Fruit fly (Drosophila melanogaster) whole organism, embryonic: ENCODE results near the gene crq.

Source experiments
- Asciz ChIP-seq: fragments of 200-800 bp; sonication (Bioruptor generic); optimal IDR thresholded peaks from 2 replicates; lab custom pipeline; 2017; ENCODE audit warnings: missing biosample characterization, mild to moderate bottlenecking, missing genetic modification characterization, missing genetic modification reagents
- CG10274 ChIP-seq: fragments of 200-800 bp; sonication (Bioruptor generic); optimal IDR thresholded peaks from 3 replicates; lab custom pipeline; 2017; ENCODE audit warnings: missing biosample characterization, mild to moderate bottlenecking, missing genetic modification characterization
- CG11456 ChIP-seq: fragments of 200-800 bp; sonication (Bioruptor generic); IDR thresholded peaks from 3 replicates; pipeline ENCODE4 v1.3.6; 2022; ENCODE audit warnings: missing biosample characterization, missing genetic modification characterization
- CG12219 ChIP-seq: fragments of 200-800 bp; sonication (Bioruptor generic); optimal IDR thresholded peaks from 3 replicates; lab custom pipeline; 2018; ENCODE audit warnings: missing biosample characterization, mild to moderate bottlenecking, missing genetic modification characterization
- CG12744 ChIP-seq: fragments of 200-800 bp; sonication (Bioruptor generic); optimal IDR thresholded peaks from 2 replicates; lab custom pipeline; 2016; ENCODE audit warnings: missing biosample characterization, missing genetic modification characterization
- CG13424 ChIP-seq: fragments of 200-800 bp; sonication (Bioruptor generic); optimal IDR thresholded peaks from 2 replicates; lab custom pipeline; 2019; ENCODE audit warnings: missing biosample characterization, mild to moderate bottlenecking, missing genetic modification characterization, moderate library complexity
- CG13894 ChIP-seq: fragments of 200-800 bp; sonication (Bioruptor generic); optimal IDR thresholded peaks from 3 replicates; lab custom pipeline; 2018; ENCODE audit warnings: missing biosample characterization, mild to moderate bottlenecking, missing genetic modification characterization, moderate library complexity
- CG15011 ChIP-seq: fragments of 200-800 bp; sonication (Bioruptor generic); optimal IDR thresholded peaks from 3 replicates; lab custom pipeline; 2018; ENCODE audit warnings: missing biosample characterization, mild to moderate bottlenecking, missing genetic modification characterization
- CG17186 ChIP-seq: fragments of 200-800 bp; sonication (Bioruptor generic); optimal IDR thresholded peaks from 3 replicates; lab custom pipeline; 2017; ENCODE audit warnings: missing biosample characterization, missing genetic modification reagents, missing genetic modification characterization
- CG1792 ChIP-seq: fragments of 200-800 bp; sonication (Bioruptor generic); optimal IDR thresholded peaks from 2 replicates; lab custom pipeline; 2016; ENCODE audit warnings: missing biosample characterization, missing genetic modification characterization
- CG30403 ChIP-seq: fragments of 200-800 bp; sonication (Bioruptor generic); optimal IDR thresholded peaks from 3 replicates; lab custom pipeline; 2016; ENCODE audit warnings: missing biosample characterization, missing genetic modification characterization
- CG3838 ChIP-seq: fragments of 200-800 bp; sonication (Bioruptor generic); optimal IDR thresholded peaks from 3 replicates; lab custom pipeline; 2016; ENCODE audit warnings: missing biosample characterization, missing genetic modification characterization
- CG3995 ChIP-seq: fragments of 200-800 bp; sonication (Bioruptor generic); optimal IDR thresholded peaks from 3 replicates; lab custom pipeline; 2016; ENCODE audit warnings: missing biosample characterization, missing genetic modification characterization
- CG6254 ChIP-seq: fragments of 200-800 bp; sonication (Bioruptor generic); optimal IDR thresholded peaks from 3 replicates; lab custom pipeline; 2017; ENCODE audit warnings: mild to moderate bottlenecking, missing biosample characterization, missing genetic modification reagents, missing genetic modification characterization
- CG6765 ChIP-seq: fragments of 200-800 bp; sonication (Bioruptor generic); optimal IDR thresholded peaks from 3 replicates; lab custom pipeline; 2017; ENCODE audit warnings: missing biosample characterization, mild to moderate bottlenecking, missing genetic modification characterization
- CG6813 ChIP-seq: fragments of 200-800 bp; sonication (Bioruptor generic); optimal IDR thresholded peaks from 2 replicates; lab custom pipeline; 2017; ENCODE audit warnings: missing biosample characterization, missing genetic modification characterization, mild to moderate bottlenecking, moderate library complexity, missing genetic modification reagents
- CG7928 ChIP-seq: fragments of 200-800 bp; sonication (Bioruptor generic); optimal IDR thresholded peaks from 2 replicates; lab custom pipeline; 2017; ENCODE audit warnings: missing biosample characterization, mild to moderate bottlenecking, missing genetic modification characterization
- CG8281 ChIP-seq: fragments of 200-800 bp; sonication (Bioruptor generic); optimal IDR thresholded peaks from 2 replicates; lab custom pipeline; 2018; ENCODE audit warnings: missing biosample characterization, mild to moderate bottlenecking, missing genetic modification characterization, moderate library complexity
- CG8478 ChIP-seq: fragments of >200 bp; optimal IDR thresholded peaks from 2 replicates; lab custom pipeline; 2018
- CG9932 ChIP-seq: fragments of 200-800 bp; sonication (Bioruptor generic); IDR thresholded peaks from 2 replicates; pipeline ENCODE4 v1.3.6; 2022; ENCODE audit warnings: missing biosample characterization, missing genetic modification characterization
- Camta ChIP-seq: fragments of 200-800 bp; sonication (Bioruptor generic); optimal IDR thresholded peaks from 2 replicates; lab custom pipeline; 2016; ENCODE audit warnings: missing biosample characterization, missing genetic modification characterization
- Kr ChIP-seq: fragments of 200-800 bp; sonication (Bioruptor generic); optimal IDR thresholded peaks from 2 replicates; lab custom pipeline; 2017; ENCODE audit warnings: missing biosample characterization, mild to moderate bottlenecking, missing genetic modification characterization
- Lpt ChIP-seq: fragments of >200 bp; optimal IDR thresholded peaks from 2 replicates; lab custom pipeline; 2018; ENCODE audit warnings: missing biosample characterization, missing genetic modification characterization
- MTF-1 ChIP-seq: fragments of 200-800 bp; sonication (Bioruptor generic); optimal IDR thresholded peaks from 2 replicates; lab custom pipeline; 2018; ENCODE audit warnings: missing biosample characterization, mild to moderate bottlenecking, missing genetic modification characterization, borderline replicate concordance
- Max ChIP-seq: fragments of 200-800 bp; sonication (Bioruptor generic); optimal IDR thresholded peaks from 2 replicates; lab custom pipeline; 2016; ENCODE audit warnings: missing biosample characterization, mild to moderate bottlenecking, missing genetic modification characterization
- Mrtf ChIP-seq: fragments of 200-800 bp; sonication (Bioruptor generic); IDR thresholded peaks from 3 replicates; pipeline ENCODE4 v1.3.6; 2022; ENCODE audit warnings: missing biosample characterization, missing genetic modification characterization
- Nf-YB ChIP-seq: fragments of 200-800 bp; sonication (Bioruptor generic); optimal IDR thresholded peaks from 3 replicates; lab custom pipeline; 2019; ENCODE audit warnings: missing biosample characterization, mild to moderate bottlenecking, missing genetic modification characterization, moderate library complexity
- NfI ChIP-seq: fragments of 200-800 bp; sonication (Bioruptor generic); optimal IDR thresholded peaks from 3 replicates; lab custom pipeline; 2018; ENCODE audit warnings: missing biosample characterization, mild to moderate bottlenecking, missing genetic modification characterization, moderate library complexity
- Stat92E ChIP-seq, 3 experiments: fragments of >200 bp in 2 of 3; fragments of 200-800 bp in 1 of 3; sonication (Bioruptor generic) in 1 of 3; optimal IDR thresholded peaks; 2 replicates each; lab custom pipeline; 2017 to 2019; ENCODE audit warnings: missing biosample characterization in 3 of 3, missing genetic modification characterization in 3 of 3, mild to moderate bottlenecking in 1 of 3, moderate library complexity in 1 of 3
- Tbp ChIP-seq: fragments of >200 bp; optimal IDR thresholded peaks from 2 replicates; lab custom pipeline; 2018; ENCODE audit warnings: missing biosample characterization, missing genetic modification characterization
- abd-A ChIP-seq: fragments of 200-800 bp; sonication (Bioruptor generic); optimal IDR thresholded peaks from 3 replicates; lab custom pipeline; 2019; ENCODE audit warnings: missing biosample characterization, mild to moderate bottlenecking, missing genetic modification characterization, moderate library complexity
- ase ChIP-seq: fragments of 200-800 bp; sonication (Bioruptor generic); IDR thresholded peaks from 3 replicates; pipeline ENCODE4 v1.3.6; 2022; ENCODE audit warnings: missing biosample characterization, missing genetic modification characterization
- croc ChIP-seq: fragments of 200-800 bp; sonication (Bioruptor generic); conservative IDR thresholded peaks from 3 replicates; pipeline ENCODE4 v1.3.6; 2022; ENCODE audit warnings: missing biosample characterization, missing genetic modification characterization
- dmrt99B ChIP-seq: fragments of 200-800 bp; sonication (Bioruptor generic); optimal IDR thresholded peaks from 2 replicates; lab custom pipeline; 2018; ENCODE audit warnings: missing biosample characterization, mild to moderate bottlenecking, missing genetic modification characterization, moderate library complexity
- fru ChIP-seq: fragments of >200 bp; optimal IDR thresholded peaks from 2 replicates; lab custom pipeline; 2017
- hb ChIP-seq: fragments of 200-800 bp; sonication (Bioruptor generic); IDR thresholded peaks from 3 replicates; pipeline ENCODE4 v1.3.6; 2022; ENCODE audit warnings: missing biosample characterization, missing genetic modification characterization; ENCODE audit not compliant: partially characterized antibody
- hkb ChIP-seq, 2 experiments: fragments of 200-800 bp in 1 of 2; fragments of >200 bp in 1 of 2; sonication (Bioruptor generic) in 1 of 2; IDR thresholded peaks in 1 of 2; optimal IDR thresholded peaks in 1 of 2; 2 replicates each; pipeline versions ENCODE4 v1.3.6 to Lab custom; 2017 to 2022; ENCODE audit warnings: missing biosample characterization in 1 of 2, missing genetic modification characterization in 1 of 2
- inv ChIP-seq: fragments of 200-800 bp; sonication (Bioruptor generic); IDR thresholded peaks from 2 replicates; pipeline ENCODE4 v1.3.6; 2022; ENCODE audit warnings: missing biosample characterization, missing genetic modification characterization; ENCODE audit not compliant: partially characterized antibody
- jumu ChIP-seq: fragments of 200-800 bp; sonication (Bioruptor generic); optimal IDR thresholded peaks from 3 replicates; lab custom pipeline; 2016; ENCODE audit warnings: missing biosample characterization, missing genetic modification characterization
- ken ChIP-seq: fragments of 200-800 bp; sonication (Bioruptor generic); IDR thresholded peaks from 3 replicates; pipeline ENCODE4 v1.3.6; 2022; ENCODE audit warnings: missing biosample characterization, missing genetic modification characterization
- klu ChIP-seq: fragments of 200-800 bp; sonication (Bioruptor generic); IDR thresholded peaks from 2 replicates; pipeline ENCODE4 v1.3.6; 2022; ENCODE audit warnings: missing biosample characterization, missing genetic modification characterization
- onecut ChIP-seq: fragments of 200-800 bp; sonication (Bioruptor generic); IDR thresholded peaks from 2 replicates; pipeline ENCODE4 v1.3.6; 2022; ENCODE audit warnings: missing biosample characterization, missing genetic modification characterization
- rib ChIP-seq: fragments of 200-800 bp; sonication (Bioruptor generic); IDR thresholded peaks from 2 replicates; pipeline ENCODE4 v1.3.6; 2022; ENCODE audit warnings: missing biosample characterization, missing genetic modification characterization
- row ChIP-seq: fragments of 200-800 bp; sonication (Bioruptor generic); IDR thresholded peaks from 3 replicates; pipeline ENCODE4 v1.3.6; 2022; ENCODE audit warnings: missing biosample characterization, missing genetic modification characterization
- scrt ChIP-seq: fragments of 200-800 bp; sonication (Bioruptor generic); optimal IDR thresholded peaks from 2 replicates; lab custom pipeline; 2018; ENCODE audit warnings: missing biosample characterization, mild to moderate bottlenecking, missing genetic modification characterization, moderate library complexity
- sim ChIP-seq: fragments of 200-800 bp; sonication (Bioruptor generic); IDR thresholded peaks from 2 replicates; pipeline ENCODE4 v1.3.6; 2022; ENCODE audit warnings: missing biosample characterization, missing genetic modification characterization
- tx ChIP-seq: fragments of 200-800 bp; sonication (Bioruptor generic); optimal IDR thresholded peaks from 2 replicates; lab custom pipeline; 2016; ENCODE audit warnings: missing biosample characterization, missing genetic modification characterization
- vfl ChIP-seq: fragments of 200-800 bp; sonication (Bioruptor generic); optimal IDR thresholded peaks from 2 replicates; lab custom pipeline; 2016; ENCODE audit warnings: missing biosample characterization, missing genetic modification characterization
- yki ChIP-seq: fragments of >200 bp; optimal IDR thresholded peaks from 3 replicates; lab custom pipeline; 2018
- zf30C ChIP-seq: fragments of 200-800 bp; sonication (Bioruptor generic); optimal IDR thresholded peaks from 3 replicates; lab custom pipeline; 2018; ENCODE audit warnings: missing biosample characterization, mild to moderate bottlenecking, missing genetic modification characterization

crq gene

DNA sequence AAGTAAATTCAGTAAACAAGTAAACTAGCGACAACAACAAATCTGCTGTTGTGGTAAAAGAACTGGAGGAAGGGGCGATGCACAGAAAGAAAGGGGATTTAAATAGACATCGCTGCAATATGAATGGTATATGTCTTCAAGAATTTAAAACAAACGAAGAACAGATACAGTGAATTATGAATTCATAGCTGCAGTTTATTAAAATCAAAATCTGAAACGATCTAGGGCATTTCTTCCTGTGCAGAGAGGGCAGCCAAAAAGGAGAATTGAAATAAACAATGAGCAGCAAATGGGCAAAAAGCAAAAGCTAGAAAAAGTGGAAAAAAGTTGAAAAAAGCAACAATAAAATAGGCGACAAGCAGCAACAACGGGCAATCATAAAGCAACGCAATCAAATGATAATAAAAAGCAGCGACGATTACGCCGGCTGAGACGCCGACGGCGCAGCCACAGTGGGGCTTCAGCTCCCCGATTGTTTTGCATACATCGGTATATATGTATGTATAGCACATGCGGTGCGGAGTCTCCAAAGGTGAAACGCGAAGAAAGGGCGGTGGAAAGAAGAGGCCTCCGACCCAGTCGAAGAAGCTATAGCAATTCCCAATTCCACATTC is 16.0 kb upstream of the crq start (continued):
- TF ChIP-seq Mrtf (GFP tag; lab: Robert Waterston, UW) (0 out of 3 replicates have a peak, but pooled peaks have one; percentile 42), fru (lab: Kevin White, UChicago) (no peak), Lpt (GFP tag; lab: Kevin White, UChicago) (no peak), CG6813 (GFP tag; lab: Kevin White, UChicago) (peak; percentile 75), zf30C (GFP tag; lab: Kevin White, UChicago) (peak; percentile 10), dmrt99B (tag; lab: Kevin White, UChicago) (peak; percentile 86), hb (GFP tag; lab: Robert Waterston, UW) (no peak), jumu (GFP tag; lab: Kevin White, UChicago) (peak; percentile 69), Camta (peak; percentile 66), CG13894 (tag; lab: Kevin White, UChicago) (peak; percentile 8), CG12744 (peak; percentile 33), CG7928 (peak; percentile 36), CG11456 (GFP tag; lab: Robert Waterston, UW) (peak; percentile 64; the same call in 2 of the 3 replicates), CG13424 (tag; lab: Kevin White, UChicago) (peak; percentile 62), Tbp (GFP tag; lab: Kevin White, UChicago) (no peak), scrt (peak; percentile 64), ase (GFP tag; lab: Robert Waterston, UW) (peak; percentile 82), hkb (optimal IDR thresholded peaks at IDR 0.05; lab: Kevin White, UChicago) (no peak), hkb (GFP tag; IDR thresholded peaks at IDR 0.05; lab: Robert Waterston, UW) (peak; percentile 90), croc (GFP tag; lab: Robert Waterston, UW) (peak; percentile 57; the same call in 2 of the 3 replicates), row (GFP tag; lab: Robert Waterston, UW) (peak; percentile 76), Stat92E (GFP tag; optimal IDR thresholded peaks at IDR 0.05; lab: Kevin White, UChicago) (no peak), CG8478 (lab: Kevin White, UChicago) (no peak), CG6254 (peak; percentile 85), Asciz (GFP tag; lab: Kevin White, UChicago) (peak; percentile 88), onecut (GFP tag; lab: Robert Waterston, UW) (peak; percentile 58), abd-A (peak; percentile 76), sim (GFP tag; lab: Robert Waterston, UW) (peak; percentile 49; the same call in 1 of the 2 replicates), CG10274 (GFP tag; lab: Kevin White, UChicago) (peak; percentile 45), Max (GFP tag; lab: Kevin White, UChicago) (peak; percentile 50), yki (no peak), vfl (peak; percentile 47), CG12219 (GFP tag; lab: Kevin White, UChicago) (peak; percentile 70), rib (GFP tag; lab: Robert Waterston, UW) (no peak), CG15011 (GFP tag; lab: Kevin White, UChicago) (peak; percentile 35), Kr (GFP tag; lab: Kevin White, UChicago) (no peak), CG9932 (GFP tag; lab: Robert Waterston, UW) (peak; percentile 60), CG17186 (GFP tag; lab: Kevin White, UChicago) (peak; percentile 35), inv (GFP tag; lab: Robert Waterston, UW) (no peak), NfI (peak; percentile 79), tx (peak; percentile 23), CG1792 (GFP tag; lab: Kevin White, UChicago) (no peak), CG3838 (GFP tag; lab: Kevin White, UChicago) (no peak), ken (GFP tag; lab: Robert Waterston, UW) (peak; percentile 54; the same call in 1 of the 3 replicates), CG6765 (peak; percentile 53), klu (GFP tag; lab: Robert Waterston, UW) (0 out of 2 replicates have a peak, but pooled peaks have one; percentile 39), CG30403 (peak; percentile 82), MTF-1 (GFP tag; lab: Kevin White, UChicago) (peak; percentile 40), Nf-YB (GFP tag; lab: Kevin White, UChicago) (peak; percentile 50), CG8281 (tag; lab: Kevin White, UChicago) (peak; percentile 26), CG3995 (GFP tag; lab: Kevin White, UChicago) (peak; percentile 32)
